Fruit fly (Drosophila melanogaster): ENCODE measurements around the gene CG15578.

Gene CG15578

DNA sequence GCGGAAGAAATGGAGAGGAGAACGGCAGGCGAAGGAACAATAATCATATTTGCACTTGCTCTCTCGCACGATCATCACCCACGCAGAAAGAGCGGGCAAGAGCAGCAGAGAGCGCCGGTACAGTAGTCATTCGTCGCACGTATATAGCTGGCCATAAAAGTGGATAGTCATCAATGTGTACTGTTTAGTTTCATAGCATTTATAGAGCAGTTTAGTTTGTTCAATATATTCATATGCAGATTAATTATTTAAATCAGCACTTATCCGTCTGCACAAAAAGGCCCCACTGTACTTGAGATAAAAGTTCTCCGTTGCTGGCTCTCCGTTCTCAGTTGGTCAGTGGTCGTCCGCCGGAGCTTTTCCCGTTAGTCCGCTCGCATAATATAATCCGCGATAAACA is 47.0 kb upstream of the CG15578 start (continued):
- peak; percentile 99 for TF ChIP-seq topi (GFP tag; optimal IDR thresholded peaks at IDR 0.05)
- peak; percentile 97 for TF ChIP-seq Ets96B (tag; optimal IDR thresholded peaks at IDR 0.05)
- TF ChIP-seq CG1621 (tag; optimal IDR thresholded peaks at IDR 0.05): peak; percentile 97
- TF ChIP-seq CG8119 (GFP tag; IDR thresholded peaks at IDR 0.05): peak; percentile 99
- TF ChIP-seq acj6 (GFP tag; optimal IDR thresholded peaks at IDR 0.05): peak; percentile 99
- TF ChIP-seq CG11902 (GFP tag; optimal IDR thresholded peaks at IDR 0.05): peak; percentile 99
- peak; percentile 99 for TF ChIP-seq Sox102F (GFP tag; optimal IDR thresholded peaks at IDR 0.05)
- peak; percentile 99 for TF ChIP-seq pdm3 (GFP tag; optimal IDR thresholded peaks at IDR 0.05)
- peak; percentile 100 for TF ChIP-seq CG31627 (GFP tag; optimal IDR thresholded peaks at IDR 0.05)
- peak; percentile 91 to 97 for TF ChIP-seq salr (GFP tag; optimal IDR thresholded peaks at IDR 0.05)
- peak; percentile 99 for TF ChIP-seq CG8632 (GFP tag; optimal IDR thresholded peaks at IDR 0.05)
- peak; percentile 98 for TF ChIP-seq vri (GFP tag; optimal IDR thresholded peaks at IDR 0.05)
- peak; percentile 99 for TF ChIP-seq CG34406 (GFP tag; optimal IDR thresholded peaks at IDR 0.05)
- TF ChIP-seq fd85E (GFP tag; optimal IDR thresholded peaks at IDR 0.05): peak; percentile 94
- peak; percentile 97 for TF ChIP-seq net (GFP tag; optimal IDR thresholded peaks at IDR 0.05)
- peak; percentile 99 for TF ChIP-seq Eip78C (GFP tag)
- TF ChIP-seq Eip93F (GFP tag; optimal IDR thresholded peaks at IDR 0.05): peak; percentile 98
- peak; percentile 100 for TF ChIP-seq CG6163 (GFP tag; IDR thresholded peaks at IDR 0.05)
- peak; percentile 98 for TF ChIP-seq CG32006 (GFP tag; optimal IDR thresholded peaks at IDR 0.05)
- peak; percentile 98 for TF ChIP-seq CG11762 (GFP tag; optimal IDR thresholded peaks at IDR 0.05; ENCODE audit: insufficient read depth)
- peak; percentile 99 for TF ChIP-seq OdsH (GFP tag; optimal IDR thresholded peaks at IDR 0.05)
- TF ChIP-seq CG6854 (GFP tag; optimal IDR thresholded peaks at IDR 0.05): peak; percentile 98
- TF ChIP-seq svp (GFP tag): peak; percentile 100
- TF ChIP-seq Smox (GFP tag; optimal IDR thresholded peaks at IDR 0.05): peak; percentile 99
- peak; percentile 100 for TF ChIP-seq cyc (GFP tag; optimal IDR thresholded peaks at IDR 0.05)

DNA sequence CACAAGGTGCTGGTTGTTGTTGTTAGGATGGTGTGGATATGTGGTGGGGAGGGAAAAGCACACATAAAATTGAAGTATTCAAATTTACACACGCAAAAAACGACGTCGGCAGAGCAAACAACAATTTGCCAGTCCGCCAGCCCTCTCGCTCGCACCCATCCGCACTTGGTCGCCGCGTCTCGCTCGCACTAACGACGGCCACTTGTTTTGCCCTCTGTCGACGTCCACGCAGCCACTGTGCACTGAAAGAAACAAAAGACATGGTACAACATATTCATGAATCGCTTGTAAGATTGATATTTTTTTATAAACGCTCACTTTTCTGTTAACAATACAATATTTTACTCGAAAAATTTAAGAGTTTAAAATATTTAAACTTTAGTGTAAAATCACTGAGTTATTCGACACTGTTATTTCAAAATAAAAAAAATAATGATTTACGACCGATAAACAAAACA is 46.2 kb upstream of the CG15578 start:
- TF ChIP-seq Hr4 (GFP tag; optimal IDR thresholded peaks at IDR 0.05) (peak; percentile 79), Sox102F (GFP tag; optimal IDR thresholded peaks at IDR 0.05) (peak; percentile 62), Hr39 (GFP tag; optimal IDR thresholded peaks at IDR 0.05) (peak; percentile 75), Lpt (GFP tag; optimal IDR thresholded peaks at IDR 0.05) (peak; percentile 40), ss (GFP tag; optimal IDR thresholded peaks at IDR 0.05) (peak; percentile 11 to 17), CG11762 (GFP tag; optimal IDR thresholded peaks at IDR 0.05; ENCODE audit: insufficient read depth) (peak; percentile 49), CG6808 (GFP tag; optimal IDR thresholded peaks at IDR 0.05) (peak; percentile 49), CG6792 (GFP tag; optimal IDR thresholded peaks at IDR 0.05) (peak; percentile 68), Sox15 (GFP tag; optimal IDR thresholded peaks at IDR 0.05) (peak; percentile 73), CG31627 (GFP tag; optimal IDR thresholded peaks at IDR 0.05) (peak; percentile 85), svp (GFP tag) (peak; percentile 91), Blimp-1 (GFP tag; optimal IDR thresholded peaks at IDR 0.05) (no peak), salr (GFP tag; optimal IDR thresholded peaks at IDR 0.05) (peak in 1 of 2 experiments; percentile 81), achi (GFP tag; optimal IDR thresholded peaks at IDR 0.05) (peak; percentile 71), pdm3 (GFP tag; optimal IDR thresholded peaks at IDR 0.05) (peak; percentile 75), dsx (GFP tag; optimal IDR thresholded peaks at IDR 0.05; ENCODE audit: poor library complexity, severe bottlenecking) (peak; percentile 38), lz (GFP tag; optimal IDR thresholded peaks at IDR 0.05) (peak; percentile 86), CG3919 (GFP tag; optimal IDR thresholded peaks at IDR 0.05) (peak; percentile 71), net (GFP tag; optimal IDR thresholded peaks at IDR 0.05) (peak; percentile 73), CG11294 (GFP tag; IDR thresholded peaks at IDR 0.05) (peak; percentile 46; the same call in 1 of the 2 replicates), CG6854 (GFP tag; optimal IDR thresholded peaks at IDR 0.05) (peak; percentile 13), OdsH (GFP tag; optimal IDR thresholded peaks at IDR 0.05) (peak; percentile 77), CG34406 (GFP tag; optimal IDR thresholded peaks at IDR 0.05) (peak; percentile 81), Met (GFP tag; optimal IDR thresholded peaks at IDR 0.05) (peak; percentile 77), CG8319 (GFP tag; optimal IDR thresholded peaks at IDR 0.05) (peak; percentile 37), Eip75B (GFP tag; optimal IDR thresholded peaks at IDR 0.05) (peak; percentile 70), cyc (GFP tag; optimal IDR thresholded peaks at IDR 0.05) (peak; percentile 77), CG6276 (GFP tag; optimal IDR thresholded peaks at IDR 0.05) (peak; percentile 63), esn (GFP tag; optimal IDR thresholded peaks at IDR 0.05) (peak; percentile 88), CG1621 (tag; optimal IDR thresholded peaks at IDR 0.05) (peak; percentile 6), Sox14 (GFP tag; optimal IDR thresholded peaks at IDR 0.05) (peak; percentile 71), spab (GFP tag; optimal IDR thresholded peaks at IDR 0.05) (peak; percentile 34), eg (GFP tag; IDR thresholded peaks at IDR 0.05) (peak; percentile 84), CG10669 (GFP tag; optimal IDR thresholded peaks at IDR 0.05) (peak; percentile 57), CG11902 (GFP tag; optimal IDR thresholded peaks at IDR 0.05) (peak; percentile 52), CG32006 (GFP tag; optimal IDR thresholded peaks at IDR 0.05) (peak; percentile 85), CG7368 (GFP tag; optimal IDR thresholded peaks at IDR 0.05) (peak; percentile 27)
